Worm (Caenorhabditis elegans): ENCODE results near the gene aly-2.
A peak's percentile ranks its signal among the peaks of the same experiment; 100 is the strongest.
"Not testable (repeated sequence)": the region's sequence is repeated elsewhere in the genome, so short reads cannot be mapped to it uniquely, and the experiment has no call there.

aly-2 gene

DNA sequence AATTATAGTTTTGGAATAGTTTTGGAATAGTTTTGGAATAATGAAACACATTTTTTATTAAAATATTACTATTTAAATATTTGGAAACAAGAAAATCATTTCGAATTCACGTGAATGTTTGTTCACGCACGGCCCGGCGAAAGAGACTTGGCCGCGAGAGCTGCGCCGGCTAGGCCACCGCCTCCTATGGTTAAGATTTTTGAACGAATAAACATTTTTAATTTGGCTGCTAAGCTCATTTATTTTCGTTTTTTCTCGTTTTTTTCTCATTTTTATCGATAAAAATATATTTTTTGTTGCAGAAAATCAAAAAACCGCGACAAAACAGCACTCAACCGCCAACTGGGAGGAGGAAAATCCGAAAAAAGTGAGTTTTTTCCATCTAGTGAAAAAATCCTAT lies 47.3 kb downstream of the aly-2 start, which contains the start of gene C46C2.7:
C46C2.7 (plus strand) TSS at position 301 of the 400 bp plus-strand sequence.
- not testable (repeated sequence) for TF ChIP-seq unc-55 (GFP tag; optimal IDR thresholded peaks at IDR 0.05); ztf-1 (GFP tag; conservative IDR thresholded peaks at IDR 0.05); nhr-21 (tag; optimal IDR thresholded peaks at IDR 0.05)

DNA sequence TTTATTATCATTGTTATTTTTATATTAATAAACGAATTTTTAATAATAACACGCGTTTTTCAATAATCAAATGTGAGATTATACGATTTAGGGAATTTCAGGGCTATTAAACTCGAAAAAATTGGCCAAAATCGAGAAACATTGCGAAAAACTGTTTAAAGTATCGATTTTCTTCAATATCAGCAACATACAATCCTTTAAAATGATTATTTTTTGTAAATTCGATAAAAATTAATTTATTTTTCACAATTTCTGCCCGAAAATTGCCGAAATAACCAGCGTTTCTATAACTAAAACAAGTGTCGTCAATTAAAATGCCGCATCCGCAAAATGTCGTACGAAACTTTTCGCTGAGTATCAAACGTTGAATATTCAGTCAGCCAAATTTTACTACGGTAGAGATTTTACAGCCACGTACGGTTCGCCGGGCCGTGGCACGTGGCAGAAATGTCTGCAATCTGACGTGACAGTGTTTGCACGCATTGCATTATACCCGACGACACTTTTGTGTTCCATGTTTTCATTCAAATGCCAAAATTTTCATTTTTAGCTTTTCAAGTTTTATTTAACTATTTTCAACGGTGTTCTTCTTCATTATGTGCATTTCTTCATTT lies 48.9 kb downstream of the aly-2 start:
- TF ChIP-seq lsy-2 (tag; optimal IDR thresholded peaks at IDR 0.05): peak in 1 of 2 experiments; percentile 66

ce11 chrIV:9196755-9197154 lies 49.5 kb downstream of the aly-2 start:
- TF ChIP-seq sma-9 (GFP tag; optimal IDR thresholded peaks at IDR 0.05): peak; percentile 92
- no peak for TF ChIP-seq sma-9 (tag; optimal IDR thresholded peaks at IDR 0.05)
- TF ChIP-seq mdl-1 (tag; optimal IDR thresholded peaks at IDR 0.05): peak; percentile 48 to 54
- TF ChIP-seq mab-5 (tag; optimal IDR thresholded peaks at IDR 0.05): peak; percentile 19
- no peak for TF ChIP-seq ztf-4 (tag; optimal IDR thresholded peaks at IDR 0.05)
- TF ChIP-seq ZK546.5 (tag; optimal IDR thresholded peaks at IDR 0.05): no peak
- TF ChIP-seq ama-1 (optimal IDR thresholded peaks at IDR 0.05): no peak
- no peak for TF ChIP-seq R02D3.7 (tag; optimal IDR thresholded peaks at IDR 0.05)
- no peak for TF ChIP-seq nhr-21 (tag; optimal IDR thresholded peaks at IDR 0.05)
- no peak for TF ChIP-seq elt-3 (tag; optimal IDR thresholded peaks at IDR 0.05)
- peak; percentile 90 for TF ChIP-seq nhr-129 (tag; optimal IDR thresholded peaks at IDR 0.05)
- no peak for TF ChIP-seq nhr-77 (tag; optimal IDR thresholded peaks at IDR 0.05)
- no peak for TF ChIP-seq elt-1 (tag; optimal IDR thresholded peaks at IDR 0.05)
- TF ChIP-seq nhr-10 (tag; optimal IDR thresholded peaks at IDR 0.05): no peak
- TF ChIP-seq lsy-2 (tag; optimal IDR thresholded peaks at IDR 0.05): peak in 1 of 2 experiments; percentile 43
- TF ChIP-seq lin-13 (GFP tag; optimal IDR thresholded peaks at IDR 0.05): peak; percentile 10
- no peak for TF ChIP-seq ceh-16 (tag; optimal IDR thresholded peaks at IDR 0.05)
- TF ChIP-seq crh-2 (tag; optimal IDR thresholded peaks at IDR 0.05): peak; percentile 52
- peak; percentile 82 for TF ChIP-seq zag-1 (tag; optimal IDR thresholded peaks at IDR 0.05)
- TF ChIP-seq unc-62 (GFP tag; optimal IDR thresholded peaks at IDR 0.05): no peak
- peak; percentile 72 for TF ChIP-seq fos-1 (tag; optimal IDR thresholded peaks at IDR 0.05)
- TF ChIP-seq C34F6.9 (tag; optimal IDR thresholded peaks at IDR 0.05): peak; percentile 73
- no peak for TF ChIP-seq nhr-25 (tag; optimal IDR thresholded peaks at IDR 0.05)
- TF ChIP-seq nhr-12 (tag; optimal IDR thresholded peaks at IDR 0.05): no peak
- TF ChIP-seq nhr-237 (tag; optimal IDR thresholded peaks at IDR 0.05): no peak
- no peak for TF ChIP-seq ztf-11 (tag; optimal IDR thresholded peaks at IDR 0.05)
- TF ChIP-seq Y55F3AM.14 (GFP tag; optimal IDR thresholded peaks at IDR 0.05): peak; percentile 15
- TF ChIP-seq nhr-23 (tag; optimal IDR thresholded peaks at IDR 0.05): no peak
- TF ChIP-seq lin-11 (tag; optimal IDR thresholded peaks at IDR 0.05): peak; percentile 32
- TF ChIP-seq nhr-6 (tag; optimal IDR thresholded peaks at IDR 0.05): peak; percentile 19
- no peak for TF ChIP-seq skn-1 (tag; optimal IDR thresholded peaks at IDR 0.05)
- TF ChIP-seq ceh-82 (tag; optimal IDR thresholded peaks at IDR 0.05): peak; percentile 77
- TF ChIP-seq ztf-1 (GFP tag; conservative IDR thresholded peaks at IDR 0.05): no peak
- TF ChIP-seq peb-1 (tag; optimal IDR thresholded peaks at IDR 0.05): no peak
- TF ChIP-seq dmd-4 (tag; optimal IDR thresholded peaks at IDR 0.05): no peak
- TF ChIP-seq sma-3 (GFP tag; optimal IDR thresholded peaks at IDR 0.05): no peak
- TF ChIP-seq F13H6.1 (tag; optimal IDR thresholded peaks at IDR 0.05): peak; percentile 90
- no peak for TF ChIP-seq mbf-1 (tag; optimal IDR thresholded peaks at IDR 0.05)
- peak; percentile 82 for TF ChIP-seq unc-55 (GFP tag; optimal IDR thresholded peaks at IDR 0.05)
- peak; percentile 56 for TF ChIP-seq snpc-4 (tag; optimal IDR thresholded peaks at IDR 0.05)
- peak; percentile 57 for TF ChIP-seq egl-27 (tag; optimal IDR thresholded peaks at IDR 0.05)
- peak; percentile 27 for TF ChIP-seq blmp-1 (tag; optimal IDR thresholded peaks at IDR 0.05; ENCODE audit: insufficient read depth)
- TF ChIP-seq nhr-11 (tag; optimal IDR thresholded peaks at IDR 0.05): no peak
- TF ChIP-seq gmeb-1 (tag; optimal IDR thresholded peaks at IDR 0.05): no peak
- TF ChIP-seq unc-39 (tag; optimal IDR thresholded peaks at IDR 0.05): no peak
- no peak for TF ChIP-seq aly-2 (tag; optimal IDR thresholded peaks at IDR 0.05)
- no peak for TF ChIP-seq lin-39 (tag; optimal IDR thresholded peaks at IDR 0.05)
- no peak for TF ChIP-seq alr-1 (tag; optimal IDR thresholded peaks at IDR 0.05)
- peak; percentile 21 for TF ChIP-seq sem-4 (tag; optimal IDR thresholded peaks at IDR 0.05)
